Worm (Caenorhabditis elegans) whole organism, young adult: ENCODE measurements around the gene M01B2.12.

Source experiments
- F23B12.7 ChIP-seq: sonication (generic microtip); optimal IDR thresholded peaks from 2 replicates; lab custom pipeline; 2017; ENCODE audit warnings: missing genetic modification characterization, mild to moderate bottlenecking, missing compliant biosample characterization, antibody characterized with exemption, moderate library complexity; ENCODE audit not compliant: insufficient read depth
- F37B4.10 ChIP-seq: fragments of 200-800 bp; sonication (Bioruptor generic); IDR thresholded peaks from 2 replicates; pipeline ENCODE4 v1.3.6; 2022; ENCODE audit warnings: missing genetic modification characterization, missing compliant biosample characterization
- F57A8.1 ChIP-seq: fragments of 200-800 bp; sonication (Bioruptor generic); optimal IDR thresholded peaks from 2 replicates; lab custom pipeline; 2018; ENCODE audit warnings: mild to moderate bottlenecking, missing genetic modification characterization, moderate library complexity, missing compliant biosample characterization
- ama-1 ChIP-seq, 3 experiments: fragments of 150-350 bp in 1 of 3; sonication (generic microtip) in 2 of 3; optimal IDR thresholded peaks; 2 replicates each; lab custom pipeline; 2014 to 2018; ENCODE audit warnings: missing biosample characterization in 2 of 3, missing genetic modification characterization in 2 of 3, missing genetic modification reagents in 2 of 3
- aptf-2 ChIP-seq: fragments of 200-800 bp; sonication (Bioruptor generic); conservative IDR thresholded peaks from 2 replicates; pipeline ENCODE4 v1.3.6; 2022; ENCODE audit warnings: missing genetic modification reagents, missing genetic modification characterization, missing compliant biosample characterization
- aptf-3 ChIP-seq: fragments of 200-800 bp; sonication (Bioruptor generic); IDR thresholded peaks from 2 replicates; pipeline ENCODE4 v1.3.6; 2022; ENCODE audit warnings: missing genetic modification characterization, missing compliant biosample characterization
- attf-3 ChIP-seq: fragments of 200-800 bp; sonication (Bioruptor generic); conservative IDR thresholded peaks from 2 replicates; pipeline ENCODE4 v1.3.6; 2022; ENCODE audit warnings: missing genetic modification reagents, missing genetic modification characterization, missing compliant biosample characterization
- bed-2 ChIP-seq: fragments of 200-800 bp; sonication (Bioruptor generic); IDR thresholded peaks from 2 replicates; pipeline ENCODE4 v1.3.6; 2022; ENCODE audit warnings: missing genetic modification reagents, missing genetic modification characterization, missing compliant biosample characterization
- ccch-3 ChIP-seq: fragments of 200-800 bp; sonication (Bioruptor generic); optimal IDR thresholded peaks from 2 replicates; lab custom pipeline; 2018; ENCODE audit warnings: mild to moderate bottlenecking, missing genetic modification characterization, missing compliant biosample characterization
- cebp-2 ChIP-seq: fragments of 200-800 bp; sonication (Bioruptor generic); IDR thresholded peaks from 2 replicates; pipeline ENCODE4 v1.3.6; 2022; ENCODE audit warnings: missing genetic modification characterization, missing compliant biosample characterization
- ceh-100 ChIP-seq: fragments of 200-800 bp; sonication (Bioruptor generic); IDR thresholded peaks from 2 replicates; pipeline ENCODE4 v1.3.6; 2022; ENCODE audit warnings: missing genetic modification reagents, missing genetic modification characterization, missing compliant biosample characterization
- ceh-27 ChIP-seq: fragments of 200-800 bp; sonication (Bioruptor generic); optimal IDR thresholded peaks from 2 replicates; lab custom pipeline; 2018; ENCODE audit warnings: mild to moderate bottlenecking, missing genetic modification characterization, moderate library complexity, missing compliant biosample characterization
- ceh-58 ChIP-seq: fragments of 200-800 bp; sonication (Bioruptor generic); IDR thresholded peaks from 2 replicates; pipeline ENCODE4 v1.3.6; 2022; ENCODE audit warnings: missing genetic modification characterization, missing compliant biosample characterization
- dox-1 ChIP-seq: fragments of 200-800 bp; sonication (Bioruptor generic); IDR thresholded peaks from 2 replicates; pipeline ENCODE4 v1.3.6; 2022; ENCODE audit warnings: missing genetic modification reagents, missing genetic modification characterization, missing compliant biosample characterization
- egl-18 ChIP-seq: fragments of 200-800 bp; sonication (Bioruptor generic); IDR thresholded peaks from 2 replicates; pipeline ENCODE4 v1.3.6; 2022; ENCODE audit warnings: missing genetic modification reagents, missing genetic modification characterization, missing compliant biosample characterization
- egrh-3 ChIP-seq: fragments of 200-800 bp; sonication (Bioruptor generic); IDR thresholded peaks from 2 replicates; pipeline ENCODE4 v1.3.6; 2022; ENCODE audit warnings: missing genetic modification reagents, missing genetic modification characterization, missing compliant biosample characterization
- fkh-3 ChIP-seq: sonication (generic microtip); optimal IDR thresholded peaks from 2 replicates; lab custom pipeline; 2016; ENCODE audit warnings: mild to moderate bottlenecking, missing genetic modification characterization, missing compliant biosample characterization
- hmg-20 ChIP-seq: fragments of 200-800 bp; sonication (Bioruptor generic); IDR thresholded peaks from 2 replicates; pipeline ENCODE4 v1.3.6; 2022; ENCODE audit warnings: missing genetic modification reagents, missing genetic modification characterization, missing compliant biosample characterization
- hsf-1 ChIP-seq: fragments of 200-800 bp; sonication (Bioruptor generic); IDR thresholded peaks from 2 replicates; pipeline ENCODE4 v1.3.6; 2022; ENCODE audit warnings: missing genetic modification reagents, missing genetic modification characterization, missing compliant biosample characterization
- lin-35 ChIP-seq, 3 experiments: fragments of 150-350 bp in 2 of 3; sonication (generic microtip) in 1 of 3; optimal IDR thresholded peaks; 2 replicates each; lab custom pipeline; 2014 to 2018; ENCODE audit warnings: missing biosample characterization in 3 of 3, missing genetic modification characterization in 3 of 3, missing genetic modification reagents in 3 of 3
- lin-54 ChIP-seq: fragments of 200-800 bp; sonication (Bioruptor generic); optimal IDR thresholded peaks from 2 replicates; lab custom pipeline; 2018; ENCODE audit warnings: mild to moderate bottlenecking, missing genetic modification characterization, missing compliant biosample characterization
- lsy-27 ChIP-seq: sonication (generic microtip); optimal IDR thresholded peaks from 2 replicates; lab custom pipeline; 2017; ENCODE audit warnings: missing genetic modification characterization, mild to moderate bottlenecking, missing compliant biosample characterization, antibody characterized with exemption, missing genotype, borderline replicate concordance; ENCODE audit not compliant: insufficient read depth
- madf-3 ChIP-seq: fragments of 200-800 bp; sonication (Bioruptor generic); IDR thresholded peaks from 2 replicates; pipeline ENCODE4 v1.3.6; 2022; ENCODE audit warnings: missing genetic modification reagents, missing genetic modification characterization, missing compliant biosample characterization
- nfya-1 ChIP-seq: sonication (generic microtip); optimal IDR thresholded peaks from 2 replicates; lab custom pipeline; 2017; ENCODE audit warnings: antibody characterized with exemption, missing compliant biosample characterization, missing genetic modification characterization, borderline replicate concordance; ENCODE audit not compliant: insufficient read depth
- nhr-120 ChIP-seq: fragments of 200-800 bp; sonication (Bioruptor generic); IDR thresholded peaks from 2 replicates; pipeline ENCODE4 v1.3.6; 2022; ENCODE audit warnings: missing genetic modification characterization, missing compliant biosample characterization
- nhr-27 ChIP-seq: fragments of 200-800 bp; sonication (Bioruptor generic); optimal IDR thresholded peaks from 2 replicates; lab custom pipeline; 2018; ENCODE audit warnings: mild to moderate bottlenecking, missing genetic modification characterization, moderate library complexity, missing compliant biosample characterization
- rcor-1 ChIP-seq: fragments of 200-800 bp; sonication (Bioruptor generic); IDR thresholded peaks from 2 replicates; pipeline ENCODE4 v1.3.6; 2022; ENCODE audit warnings: missing genetic modification reagents, missing genetic modification characterization, missing compliant biosample characterization
- rec-8 ChIP-seq, 2 experiments: sonication (generic microtip); optimal IDR thresholded peaks; 2 replicates each; lab custom pipeline; 2016; ENCODE audit warnings: mild to moderate bottlenecking in 2 of 2, missing genetic modification characterization in 2 of 2, missing genetic modification reagents in 2 of 2, missing genotype in 2 of 2, missing biosample characterization in 1 of 2, missing compliant biosample characterization in 1 of 2, moderate library complexity in 1 of 2
- rpc-1 ChIP-seq, 2 experiments: fragments of 150-350 bp in 1 of 2; sonication (generic microtip) in 1 of 2; optimal IDR thresholded peaks; 2 replicates each; lab custom pipeline; 2014 to 2018; ENCODE audit warnings: missing biosample characterization in 1 of 2, missing genetic modification characterization in 1 of 2, missing genetic modification reagents in 1 of 2, missing genotype in 1 of 2
- sptf-2 ChIP-seq: fragments of 200-800 bp; sonication (Bioruptor generic); optimal IDR thresholded peaks from 2 replicates; lab custom pipeline; 2018; ENCODE audit warnings: mild to moderate bottlenecking, missing genetic modification characterization, missing compliant biosample characterization
- tlf-1 ChIP-seq: fragments of 200-800 bp; sonication (Bioruptor generic); optimal IDR thresholded peaks from 2 replicates; lab custom pipeline; 2018; ENCODE audit warnings: mild to moderate bottlenecking, missing genetic modification characterization, missing compliant biosample characterization
- zim-3 ChIP-seq: sonication (generic microtip); optimal IDR thresholded peaks from 2 replicates; lab custom pipeline; 2017; ENCODE audit warnings: mild to moderate bottlenecking, missing genetic modification characterization, moderate library complexity, missing compliant biosample characterization
- ztf-25 ChIP-seq: fragments of 200-800 bp; sonication (Bioruptor generic); IDR thresholded peaks from 2 replicates; pipeline ENCODE4 v1.3.6; 2022; ENCODE audit warnings: missing genetic modification reagents, missing genetic modification characterization, missing compliant biosample characterization
- ztf-26 ChIP-seq: sonication (generic microtip); optimal IDR thresholded peaks from 2 replicates; lab custom pipeline; 2017; ENCODE audit warnings: missing genetic modification characterization, missing compliant biosample characterization
- ztf-6 ChIP-seq: fragments of 200-800 bp; sonication (Bioruptor generic); IDR thresholded peaks from 2 replicates; pipeline ENCODE4 v1.3.6; 2022; ENCODE audit warnings: missing genetic modification reagents, missing genetic modification characterization, missing compliant biosample characterization

M01B2.12 gene

DNA sequence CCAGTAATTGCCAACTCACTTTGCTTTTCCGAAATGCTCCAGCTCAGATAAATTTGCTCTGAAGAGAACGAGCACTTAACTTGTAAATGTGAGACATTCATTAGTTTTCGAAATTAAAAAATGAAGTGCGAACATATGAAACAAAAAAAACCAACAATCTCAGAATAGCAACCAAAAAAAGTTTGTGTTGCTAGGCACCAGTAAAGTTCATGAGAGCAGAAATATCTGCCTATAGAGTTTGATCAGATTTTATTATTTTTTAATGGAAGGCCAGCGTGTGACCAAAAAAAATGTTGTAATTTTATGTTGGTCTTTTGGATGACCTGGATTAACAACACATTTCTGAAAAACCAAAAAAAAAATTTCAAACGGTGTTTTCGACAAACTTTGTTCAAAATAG is at the start of gene M01B2.12:
TSS of gene M01B2.12 (minus strand) at position 101 of the 400 bp plus-strand sequence.
- TF ChIP-seq fkh-3 (tag; lab: Kevin White, UChicago) = no peak
- TF ChIP-seq attf-3 (GFP tag; lab: Robert Waterston, UW) = no peak
- TF ChIP-seq lin-54 (GFP tag; lab: Kevin White, UChicago) = no peak
- TF ChIP-seq ceh-58 (GFP tag; lab: Robert Waterston, UW) = no peak
- no peak for TF ChIP-seq ccch-3 (GFP tag; lab: Kevin White, UChicago)
- TF ChIP-seq F57A8.1 (GFP tag; lab: Kevin White, UChicago) = no peak
- no peak for TF ChIP-seq tlf-1 (GFP tag; lab: Kevin White, UChicago)

DNA sequence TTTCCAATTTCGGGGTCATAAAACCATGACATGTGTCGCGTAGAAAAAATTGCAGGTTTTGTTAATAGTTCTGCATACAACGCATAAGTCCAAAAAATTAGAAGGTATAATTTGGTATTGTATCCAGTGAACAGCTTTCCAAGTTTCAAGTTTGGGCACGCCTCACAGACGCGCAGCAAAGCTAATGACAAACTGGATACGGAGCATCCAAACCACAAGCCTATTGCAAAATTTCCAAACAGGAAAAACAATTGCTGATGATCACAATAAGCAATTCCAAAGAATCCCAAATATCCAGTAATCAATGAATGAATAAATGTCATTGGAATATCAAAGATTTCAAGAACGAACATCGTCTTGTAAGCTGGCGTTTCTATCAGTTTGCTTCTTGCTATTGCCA is 49.5 kb upstream of the M01B2.12 start:
- TF ChIP-seq ceh-27 (GFP tag; lab: Kevin White, UChicago) (no peak), aptf-2 (no peak), F57A8.1 (GFP tag; lab: Kevin White, UChicago) (no peak), aptf-3 (no peak), rcor-1 (no peak), lin-35 (GFP tag; optimal IDR thresholded peaks at IDR 0.05; lab: Kevin White, UChicago) (no peak), sptf-2 (GFP tag; lab: Kevin White, UChicago) (no peak), dox-1 (no peak), nfya-1 (tag; lab: Kevin White, UChicago) (no peak), lsy-27 (tag; lab: Kevin White, UChicago) (no peak), egl-18 (GFP tag; lab: Robert Waterston, UW) (no peak), zim-3 (tag; lab: Kevin White, UChicago) (no peak), hsf-1 (GFP tag; lab: Robert Waterston, UW) (no peak), F37B4.10 (GFP tag; lab: Robert Waterston, UW) (no peak), nhr-120 (GFP tag; lab: Robert Waterston, UW) (no peak), ama-1 (optimal IDR thresholded peaks at IDR 0.05; lab: Kevin White, UChicago) (no peak), ama-1 (GFP tag; optimal IDR thresholded peaks at IDR 0.05; lab: Kevin White, UChicago) (no peak)

DNA sequence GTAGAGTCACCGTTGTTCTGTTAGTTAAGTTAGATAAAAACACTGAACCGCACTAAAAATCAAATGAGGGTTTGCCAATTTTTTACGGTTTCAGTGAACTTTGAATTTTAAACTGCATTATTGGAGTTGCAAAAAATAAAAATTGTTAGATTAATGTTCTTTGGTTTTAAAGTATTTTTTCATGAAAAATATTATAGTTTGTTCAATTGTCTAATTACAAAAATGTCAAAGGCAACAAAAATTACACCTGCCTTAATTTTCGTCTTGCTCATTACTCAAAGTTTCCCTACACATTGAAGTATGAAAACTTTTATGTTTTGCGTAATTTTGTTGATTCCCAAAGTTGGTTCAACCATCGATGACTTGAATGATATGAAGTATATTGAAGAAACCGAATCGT is 46.7 kb upstream of the M01B2.12 start, which contains the start of gene irld-62:
TSS of gene irld-62 (plus strand) at position 301 of the 400 bp plus-strand sequence.
- TF ChIP-seq ceh-100 (GFP tag; lab: Robert Waterston, UW) (no peak), rcor-1 (no peak), rpc-1 (optimal IDR thresholded peaks at IDR 0.05; lab: Kevin White, UChicago) (no peak), rpc-1 (tag; optimal IDR thresholded peaks at IDR 0.05; lab: Kevin White, UChicago) (no peak), rec-8 (tag; optimal IDR thresholded peaks at IDR 0.05; lab: Kevin White, UChicago) (no peak), cebp-2 (no peak), F23B12.7 (tag; lab: Kevin White, UChicago) (no peak), ztf-25 (GFP tag; lab: Robert Waterston, UW) (no peak), lin-35 (GFP tag; optimal IDR thresholded peaks at IDR 0.05; lab: Kevin White, UChicago) (no peak), hmg-20 (GFP tag; lab: Robert Waterston, UW) (no peak), egrh-3 (GFP tag; lab: Robert Waterston, UW) (no peak), ztf-6 (GFP tag; lab: Robert Waterston, UW) (no peak), nhr-27 (tag; lab: Kevin White, UChicago) (no peak), madf-3 (no peak), ztf-26 (tag; lab: Kevin White, UChicago) (no peak), bed-2 (no peak), F37B4.10 (GFP tag; lab: Robert Waterston, UW) (no peak)
